Worm (Caenorhabditis elegans): ENCODE data around the gene frpr-12.
A peak's percentile ranks its signal among the peaks of the same experiment; 100 is the strongest.

ce11 chrV:8898756-8899155 is 4.0 kb upstream of the frpr-12 start, which contains the start of gene frpr-13:
- TF ChIP-seq ceh-13 (GFP tag; optimal IDR thresholded peaks at IDR 0.05) (no peak), flt-1 (GFP tag; IDR thresholded peaks at IDR 0.05) (no peak), ama-1 (optimal IDR thresholded peaks at IDR 0.05) (peak; percentile 54), tbx-11 (GFP tag; IDR thresholded peaks at IDR 0.05) (no peak)

Measured in whole organism, early embryonic.